Worm (Caenorhabditis elegans): ENCODE results near the gene F35G12.5.

Gene F35G12.5

ce11 chrIII:4581495-4581894 lies 2.4 kb upstream of the F35G12.5 start, which contains the start of gene F35G12.12 (continued):
- TF ChIP-seq rpc-1 (optimal IDR thresholded peaks at IDR 0.05) (no peak), rpc-1 (tag; optimal IDR thresholded peaks at IDR 0.05) (no peak), athp-1 (tag; optimal IDR thresholded peaks at IDR 0.05) (no peak), B0019.2 (GFP tag; conservative IDR thresholded peaks at IDR 0.05) (no peak), D2030.7 (GFP tag; IDR thresholded peaks at IDR 0.05) (no peak)

DNA sequence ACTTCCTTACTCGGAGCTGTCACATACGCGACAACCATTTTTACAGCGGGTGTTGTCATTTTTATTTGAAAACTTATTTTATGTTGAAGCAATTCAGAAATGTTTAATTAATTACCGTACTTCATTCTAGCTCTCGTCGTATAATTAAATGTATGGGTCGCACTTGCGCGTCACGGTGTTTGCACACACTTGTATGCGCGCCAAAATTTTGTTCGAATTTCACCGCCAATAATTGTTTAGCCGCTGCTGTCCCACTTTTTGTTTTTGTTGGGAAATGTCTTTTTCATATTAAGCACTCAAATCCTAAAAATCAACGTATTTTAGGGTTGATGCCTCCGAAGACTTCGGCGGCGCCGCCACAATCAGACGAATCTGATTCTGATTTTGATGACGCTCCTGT lies 3.3 kb downstream of the F35G12.5 start, which contains the start of the genes F35G12.7 and smc-4:
Gene F35G12.7 (minus strand): TSS at position 154 of the 400 bp plus-strand sequence.
Gene smc-4 (plus strand): TSS at position 325 of the 400 bp plus-strand sequence.
- no peak for TF ChIP-seq mxl-1 (tag; optimal IDR thresholded peaks at IDR 0.05)
- TF ChIP-seq unc-130 (GFP tag; optimal IDR thresholded peaks at IDR 0.05): no peak
- no peak for TF ChIP-seq ZK185.1 (tag; optimal IDR thresholded peaks at IDR 0.05; ENCODE audit: poor library complexity, severe bottlenecking)
- no peak for TF ChIP-seq pha-4 (tag; optimal IDR thresholded peaks at IDR 0.05)
- peak; percentile 47; the same call in 1 of the 2 replicates for TF ChIP-seq hmg-1.2 (GFP tag; IDR thresholded peaks at IDR 0.05)
- no peak for TF ChIP-seq athp-1 (tag; optimal IDR thresholded peaks at IDR 0.05)
- TF ChIP-seq rpc-1 (optimal IDR thresholded peaks at IDR 0.05): no peak
- TF ChIP-seq rpc-1 (tag; optimal IDR thresholded peaks at IDR 0.05): no peak
- TF ChIP-seq die-1 (tag; optimal IDR thresholded peaks at IDR 0.05): peak; percentile 24
- TF ChIP-seq mel-28 (tag; optimal IDR thresholded peaks at IDR 0.05; ENCODE audit: borderline replicate concordance): no peak
- TF ChIP-seq hlh-12 (tag; optimal IDR thresholded peaks at IDR 0.05): no peak
- 0 out of 2 replicates have a peak, but pooled peaks have one; percentile 28 for TF ChIP-seq ztf-25 (GFP tag; IDR thresholded peaks at IDR 0.05)
- no peak for TF ChIP-seq sea-2 (GFP tag; IDR thresholded peaks at IDR 0.05)
- no peak for TF ChIP-seq ceh-100 (GFP tag; IDR thresholded peaks at IDR 0.05)
- TF ChIP-seq nhr-27 (tag; optimal IDR thresholded peaks at IDR 0.05): no peak
- no peak for TF ChIP-seq cebp-2 (GFP tag; IDR thresholded peaks at IDR 0.05)
- no peak for TF ChIP-seq zim-3 (tag; optimal IDR thresholded peaks at IDR 0.05)
- no peak for TF ChIP-seq ztf-6 (GFP tag; IDR thresholded peaks at IDR 0.05)
- TF ChIP-seq Y53F4B.3 (GFP tag; IDR thresholded peaks at IDR 0.05): no peak
- peak; percentile 96 for TF ChIP-seq madf-6 (GFP tag; IDR thresholded peaks at IDR 0.05)
- TF ChIP-seq ztf-22 (GFP tag; optimal IDR thresholded peaks at IDR 0.05): no peak
- TF ChIP-seq rec-8 (tag; optimal IDR thresholded peaks at IDR 0.05): no peak
- peak; percentile 54; the same call in 1 of the 2 replicates for TF ChIP-seq lir-1 (GFP tag; conservative IDR thresholded peaks at IDR 0.05)
- TF ChIP-seq bed-1 (GFP tag; IDR thresholded peaks at IDR 0.05): no peak
- peak; percentile 63 for TF ChIP-seq xnd-1 (tag; optimal IDR thresholded peaks at IDR 0.05)
- TF ChIP-seq fkh-3 (tag; optimal IDR thresholded peaks at IDR 0.05): no peak
- TF ChIP-seq ceh-79 (tag; optimal IDR thresholded peaks at IDR 0.05): no peak
- no peak for TF ChIP-seq lag-1 (GFP tag; IDR thresholded peaks at IDR 0.05)
- TF ChIP-seq ceh-91 (GFP tag; IDR thresholded peaks at IDR 0.05): peak; percentile 73
- no peak for TF ChIP-seq B0035.1 (tag; optimal IDR thresholded peaks at IDR 0.05)
- TF ChIP-seq egrh-3 (GFP tag; IDR thresholded peaks at IDR 0.05): no peak
- no peak for TF ChIP-seq T07F8.4 (tag; optimal IDR thresholded peaks at IDR 0.05)
- peak; percentile 81 for TF ChIP-seq lin-54 (GFP tag; optimal IDR thresholded peaks at IDR 0.05)
- TF ChIP-seq F39B2.1 (GFP tag; IDR thresholded peaks at IDR 0.05): no peak
- TF ChIP-seq ztf-28 (GFP tag; IDR thresholded peaks at IDR 0.05): no peak
- no peak for TF ChIP-seq C06A6.2 (GFP tag; conservative IDR thresholded peaks at IDR 0.05)
- TF ChIP-seq attf-3 (GFP tag; conservative IDR thresholded peaks at IDR 0.05): no peak
- TF ChIP-seq lsy-27 (tag; optimal IDR thresholded peaks at IDR 0.05; ENCODE audit: borderline replicate concordance, insufficient read depth): no peak
- TF ChIP-seq K12H6.12 (tag; optimal IDR thresholded peaks at IDR 0.05): no peak
- peak; percentile 94 for TF ChIP-seq efl-1 (GFP tag; optimal IDR thresholded peaks at IDR 0.05)
- TF ChIP-seq tbp1 (GFP tag; optimal IDR thresholded peaks at IDR 0.05): peak; percentile 30
- peak; percentile 68; the same call in 1 of the 2 replicates for TF ChIP-seq Y53G8AR.9 (GFP tag; conservative IDR thresholded peaks at IDR 0.05)
- no peak for TF ChIP-seq ama-1 (optimal IDR thresholded peaks at IDR 0.05)
- no peak for TF ChIP-seq ama-1 (GFP tag; optimal IDR thresholded peaks at IDR 0.05)
- no peak for TF ChIP-seq nfya-1 (tag; optimal IDR thresholded peaks at IDR 0.05; ENCODE audit: borderline replicate concordance, insufficient read depth)
- no peak for TF ChIP-seq F52B5.7 (tag; optimal IDR thresholded peaks at IDR 0.05)
